Fruit fly (Drosophila melanogaster) whole organism, wandering third instar larva: Measurements from ENCODE around the gene Mlc2.

Experiments used
- psq ChIP-seq: fragments of 200-800 bp; sonication (Bioruptor generic); optimal IDR thresholded peaks from 3 replicates; lab custom pipeline; 2017; ENCODE audit warnings: missing biosample characterization, mild to moderate bottlenecking, missing genetic modification characterization, moderate library complexity
- tai ChIP-seq: sonication (Bioruptor generic); optimal IDR thresholded peaks from 2 replicates; lab custom pipeline; 2016; ENCODE audit warnings: missing biosample characterization, missing genetic modification characterization

DNA sequence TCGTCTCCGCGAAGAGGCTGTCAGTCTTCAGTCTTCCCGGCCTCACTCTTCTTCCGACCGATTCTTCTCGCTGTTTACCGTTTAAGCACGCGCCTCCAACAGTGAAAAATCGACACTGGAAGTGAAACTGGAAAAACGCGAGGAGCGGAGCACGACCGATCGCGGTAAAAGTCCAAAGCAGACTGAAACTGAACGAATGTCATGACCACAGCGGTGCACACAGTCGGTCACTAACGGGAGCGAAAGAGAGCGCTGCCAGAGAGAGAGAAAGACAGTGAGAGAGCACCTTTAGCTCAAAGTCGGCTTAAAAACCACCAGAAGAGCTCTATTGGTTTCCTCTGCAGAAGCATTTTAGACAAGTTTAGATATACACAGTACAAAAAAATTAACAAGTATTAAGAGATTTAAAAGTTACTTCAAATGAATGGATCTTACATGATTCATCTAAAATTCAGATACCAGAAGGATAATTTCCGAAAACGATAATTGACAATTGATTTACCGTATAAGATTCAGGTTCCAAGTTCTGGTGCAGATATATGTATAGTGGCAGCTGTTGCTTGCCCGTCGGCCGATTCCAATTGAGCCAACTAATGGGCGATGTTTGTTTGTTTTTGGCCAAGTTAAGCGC, 13.9 kb downstream of the Mlc2 start, which contains the start of gene CG11498:
- TF ChIP-seq psq (GFP tag; lab: Kevin White, UChicago) (no peak), tai (GFP tag; lab: Kevin White, UChicago) (no peak)
